Fruit fly (Drosophila melanogaster) S2 (cell line): Measurements from ENCODE around the gene Wdr81.

ENCODE experiments used
- CG8478 ChIP-seq: fragments of >200 bp; optimal IDR thresholded peaks from 2 replicates; lab custom pipeline; 2018
- CTCF ChIP-seq, 2 experiments: fragments of >200 bp; optimal IDR thresholded peaks; 2 replicates each; lab custom pipeline; 2018

dm6 chr2L:11970343-11970742 lies 50.4 kb downstream of the Wdr81 start:
- no peak for TF ChIP-seq CG8478 (lab: Kevin White, UChicago)
- TF ChIP-seq CTCF (optimal IDR thresholded peaks at IDR 0.05; lab: Kevin White, UChicago) = no peak
